Worm (Caenorhabditis elegans) whole organism, young adult: ENCODE data around the gene gab-1.
A peak's percentile ranks its signal among the peaks of the same experiment; 100 is the strongest.

Experiments used
- B0019.2 ChIP-seq: fragments of 200-800 bp; sonication (Bioruptor generic); conservative IDR thresholded peaks from 2 replicates; pipeline ENCODE4 v1.3.6; 2022; ENCODE audit warnings: missing genetic modification reagents, missing genetic modification characterization, missing compliant biosample characterization
- C06A6.2 ChIP-seq: fragments of 200-800 bp; sonication (Bioruptor generic); conservative IDR thresholded peaks from 2 replicates; pipeline ENCODE4 v1.3.6; 2022; ENCODE audit warnings: missing genetic modification characterization, missing compliant biosample characterization
- D2030.7 ChIP-seq: fragments of 200-800 bp; sonication (Bioruptor generic); IDR thresholded peaks from 2 replicates; pipeline ENCODE4 v1.3.6; 2022; ENCODE audit warnings: missing genetic modification reagents, missing genetic modification characterization, missing compliant biosample characterization
- F10E7.11 ChIP-seq: sonication (generic microtip); optimal IDR thresholded peaks from 2 replicates; lab custom pipeline; 2017; ENCODE audit warnings: mild to moderate bottlenecking, missing genetic modification characterization, moderate library complexity, missing compliant biosample characterization
- F22D6.2 ChIP-seq: sonication (generic microtip); optimal IDR thresholded peaks from 2 replicates; lab custom pipeline; 2016; ENCODE audit warnings: mild to moderate bottlenecking, missing genetic modification characterization, missing compliant biosample characterization
- F23B12.7 ChIP-seq: sonication (generic microtip); optimal IDR thresholded peaks from 2 replicates; lab custom pipeline; 2017; ENCODE audit warnings: missing genetic modification characterization, mild to moderate bottlenecking, missing compliant biosample characterization, antibody characterized with exemption, moderate library complexity; ENCODE audit not compliant: insufficient read depth
- F39B2.1 ChIP-seq: fragments of 200-800 bp; sonication (Bioruptor generic); IDR thresholded peaks from 2 replicates; pipeline ENCODE4 v1.3.6; 2022; ENCODE audit warnings: missing genetic modification reagents, missing genetic modification characterization, missing compliant biosample characterization
- F55B11.4 ChIP-seq: sonication (generic microtip); optimal IDR thresholded peaks from 2 replicates; lab custom pipeline; 2016; ENCODE audit warnings: missing compliant biosample characterization, missing genetic modification characterization, borderline replicate concordance; ENCODE audit not compliant: insufficient read depth
- T26A5.8 ChIP-seq: sonication (generic microtip); optimal IDR thresholded peaks from 2 replicates; lab custom pipeline; 2016; ENCODE audit warnings: missing genetic modification characterization, missing compliant biosample characterization
- Y67H2A.10 ChIP-seq: fragments of 200-800 bp; sonication (Bioruptor generic); conservative IDR thresholded peaks from 2 replicates; pipeline ENCODE4 v1.3.6; 2022; ENCODE audit warnings: missing genetic modification reagents, missing genetic modification characterization, missing compliant biosample characterization
- ZK185.1 ChIP-seq: sonication (generic microtip); optimal IDR thresholded peaks from 2 replicates; lab custom pipeline; 2016; ENCODE audit warnings: mild to moderate bottlenecking, missing genetic modification characterization, missing compliant biosample characterization; ENCODE audit not compliant: poor library complexity, severe bottlenecking
- aptf-3 ChIP-seq: fragments of 200-800 bp; sonication (Bioruptor generic); IDR thresholded peaks from 2 replicates; pipeline ENCODE4 v1.3.6; 2022; ENCODE audit warnings: missing genetic modification characterization, missing compliant biosample characterization
- attf-3 ChIP-seq: fragments of 200-800 bp; sonication (Bioruptor generic); conservative IDR thresholded peaks from 2 replicates; pipeline ENCODE4 v1.3.6; 2022; ENCODE audit warnings: missing genetic modification reagents, missing genetic modification characterization, missing compliant biosample characterization
- attf-5 ChIP-seq: fragments of 200-800 bp; sonication (Bioruptor generic); optimal IDR thresholded peaks from 2 replicates; lab custom pipeline; 2018; ENCODE audit warnings: mild to moderate bottlenecking, missing genetic modification characterization, missing compliant biosample characterization
- ccch-3 ChIP-seq: fragments of 200-800 bp; sonication (Bioruptor generic); optimal IDR thresholded peaks from 2 replicates; lab custom pipeline; 2018; ENCODE audit warnings: mild to moderate bottlenecking, missing genetic modification characterization, missing compliant biosample characterization
- ceh-100 ChIP-seq: fragments of 200-800 bp; sonication (Bioruptor generic); IDR thresholded peaks from 2 replicates; pipeline ENCODE4 v1.3.6; 2022; ENCODE audit warnings: missing genetic modification reagents, missing genetic modification characterization, missing compliant biosample characterization
- ceh-27 ChIP-seq: fragments of 200-800 bp; sonication (Bioruptor generic); optimal IDR thresholded peaks from 2 replicates; lab custom pipeline; 2018; ENCODE audit warnings: mild to moderate bottlenecking, missing genetic modification characterization, moderate library complexity, missing compliant biosample characterization
- ceh-58 ChIP-seq: fragments of 200-800 bp; sonication (Bioruptor generic); IDR thresholded peaks from 2 replicates; pipeline ENCODE4 v1.3.6; 2022; ENCODE audit warnings: missing genetic modification characterization, missing compliant biosample characterization
- efl-1 ChIP-seq: fragments of 150-350 bp; optimal IDR thresholded peaks from 2 replicates; lab custom pipeline; 2014; ENCODE audit warnings: missing biosample characterization, missing genetic modification reagents, missing genetic modification characterization
- egrh-3 ChIP-seq: fragments of 200-800 bp; sonication (Bioruptor generic); IDR thresholded peaks from 2 replicates; pipeline ENCODE4 v1.3.6; 2022; ENCODE audit warnings: missing genetic modification reagents, missing genetic modification characterization, missing compliant biosample characterization
- fkh-3 ChIP-seq: sonication (generic microtip); optimal IDR thresholded peaks from 2 replicates; lab custom pipeline; 2016; ENCODE audit warnings: mild to moderate bottlenecking, missing genetic modification characterization, missing compliant biosample characterization
- him-1 ChIP-seq: sonication (generic microtip); optimal IDR thresholded peaks from 2 replicates; lab custom pipeline; 2016; ENCODE audit warnings: missing genotype, missing genetic modification reagents, missing genetic modification characterization, missing compliant biosample characterization
- lag-1 ChIP-seq: fragments of 200-800 bp; sonication (Bioruptor generic); IDR thresholded peaks from 2 replicates; pipeline ENCODE4 v1.3.6; 2022; ENCODE audit warnings: missing genetic modification reagents, missing genetic modification characterization, missing compliant biosample characterization
- lin-26 ChIP-seq: fragments of 200-800 bp; sonication (Bioruptor generic); IDR thresholded peaks from 2 replicates; pipeline ENCODE4 v1.3.6; 2022; ENCODE audit warnings: missing genetic modification reagents, missing genetic modification characterization, missing compliant biosample characterization
- lin-40 ChIP-seq: sonication (generic microtip); optimal IDR thresholded peaks from 2 replicates; lab custom pipeline; 2016; ENCODE audit warnings: missing genetic modification characterization, mild to moderate bottlenecking, missing compliant biosample characterization, missing genotype, missing genetic modification reagents
- lin-54 ChIP-seq: fragments of 200-800 bp; sonication (Bioruptor generic); optimal IDR thresholded peaks from 2 replicates; lab custom pipeline; 2018; ENCODE audit warnings: mild to moderate bottlenecking, missing genetic modification characterization, missing compliant biosample characterization
- lsl-1 ChIP-seq: fragments of 200-800 bp; sonication (Bioruptor generic); optimal IDR thresholded peaks from 2 replicates; lab custom pipeline; 2018; ENCODE audit warnings: mild to moderate bottlenecking, missing genetic modification characterization, moderate library complexity, missing compliant biosample characterization
- madf-10 ChIP-seq: sonication (generic microtip); optimal IDR thresholded peaks from 2 replicates; lab custom pipeline; 2016; ENCODE audit warnings: mild to moderate bottlenecking, missing genetic modification characterization, missing compliant biosample characterization
- madf-8 ChIP-seq: fragments of 200-800 bp; sonication (Bioruptor generic); conservative IDR thresholded peaks from 2 replicates; pipeline ENCODE4 v1.3.6; 2022; ENCODE audit warnings: missing genetic modification reagents, missing genetic modification characterization, missing compliant biosample characterization
- mcd-1 ChIP-seq: fragments of 200-800 bp; sonication (Bioruptor generic); IDR thresholded peaks from 2 replicates; pipeline ENCODE4 v1.3.6; 2022; ENCODE audit warnings: missing genetic modification reagents, missing genetic modification characterization, missing compliant biosample characterization
- nhr-120 ChIP-seq: fragments of 200-800 bp; sonication (Bioruptor generic); IDR thresholded peaks from 2 replicates; pipeline ENCODE4 v1.3.6; 2022; ENCODE audit warnings: missing genetic modification characterization, missing compliant biosample characterization
- rec-8 ChIP-seq, 2 experiments: sonication (generic microtip); optimal IDR thresholded peaks; 2 replicates each; lab custom pipeline; 2016; ENCODE audit warnings: mild to moderate bottlenecking in 2 of 2, missing genetic modification characterization in 2 of 2, missing genetic modification reagents in 2 of 2, missing genotype in 2 of 2, missing biosample characterization in 1 of 2, missing compliant biosample characterization in 1 of 2, moderate library complexity in 1 of 2
- sdz-38 ChIP-seq: sonication (generic microtip); optimal IDR thresholded peaks from 2 replicates; lab custom pipeline; 2016; ENCODE audit warnings: missing genotype, missing genetic modification characterization, missing compliant biosample characterization
- snpc-1.1 ChIP-seq: sonication (generic microtip); optimal IDR thresholded peaks from 2 replicates; lab custom pipeline; 2017; ENCODE audit warnings: missing genetic modification characterization, mild to moderate bottlenecking, missing compliant biosample characterization, antibody characterized with exemption, moderate library complexity, missing genotype, missing genetic modification reagents; ENCODE audit not compliant: insufficient read depth
- somi-1 ChIP-seq: fragments of 200-800 bp; sonication (Bioruptor generic); optimal IDR thresholded peaks from 2 replicates; lab custom pipeline; 2018; ENCODE audit warnings: mild to moderate bottlenecking, missing genetic modification characterization, missing compliant biosample characterization
- sptf-2 ChIP-seq: fragments of 200-800 bp; sonication (Bioruptor generic); optimal IDR thresholded peaks from 2 replicates; lab custom pipeline; 2018; ENCODE audit warnings: mild to moderate bottlenecking, missing genetic modification characterization, missing compliant biosample characterization
- unc-130 ChIP-seq: sonication (generic microtip); optimal IDR thresholded peaks from 2 replicates; lab custom pipeline; 2016; ENCODE audit warnings: missing genetic modification reagents, missing genetic modification characterization, missing compliant biosample characterization
- zfh-2 ChIP-seq: fragments of 200-800 bp; sonication (Bioruptor generic); conservative IDR thresholded peaks from 2 replicates; pipeline ENCODE4 v1.3.6; 2022; ENCODE audit warnings: missing genetic modification reagents, missing genetic modification characterization, missing compliant biosample characterization
- ztf-6 ChIP-seq: fragments of 200-800 bp; sonication (Bioruptor generic); IDR thresholded peaks from 2 replicates; pipeline ENCODE4 v1.3.6; 2022; ENCODE audit warnings: missing genetic modification reagents, missing genetic modification characterization, missing compliant biosample characterization

The gab-1 gene

ce11 chrIII:12757367-12757766, 22.2 kb downstream of the gab-1 start, which contains the start of gene srw-9 (continued):
- TF ChIP-seq lin-26 = no peak
- no peak for TF ChIP-seq lag-1 (GFP tag; lab: Robert Waterston, UW)
- TF ChIP-seq madf-10 = no peak

DNA sequence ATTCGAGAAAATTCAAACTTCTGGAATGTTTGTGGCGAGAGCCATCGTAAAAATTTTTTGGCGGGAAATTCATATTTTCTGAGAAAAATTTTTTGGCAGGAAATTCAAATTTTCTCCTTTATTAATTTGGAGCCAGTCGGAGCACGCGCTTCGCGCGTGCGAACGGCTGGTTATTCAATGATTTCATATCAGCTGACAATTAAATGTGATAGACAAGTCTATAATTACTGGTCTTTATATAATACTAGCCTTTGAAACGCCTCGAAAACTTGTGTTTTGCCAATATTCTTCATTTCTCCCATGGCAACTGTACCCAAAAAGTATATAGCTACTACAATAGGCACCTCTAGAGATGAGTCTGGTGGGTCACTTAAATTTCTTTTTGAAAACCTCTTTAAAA, 24.5 kb downstream of the gab-1 start, which contains the start of gene srw-10:
Gene srw-10, plus strand, starts transcription at position 301 of the 400 bp plus-strand sequence.
- TF ChIP-seq aptf-3 (GFP tag; lab: Robert Waterston, UW) (no peak), lin-40 (tag; lab: Kevin White, UChicago) (no peak)

- TF ChIP-seq ztf-6 (GFP tag; lab: Robert Waterston, UW) (no peak), rec-8 (tag; optimal IDR thresholded peaks at IDR 0.05; lab: Kevin White, UChicago) (no peak), sptf-2 (no peak), nhr-120 (no peak), fkh-3 (no peak), lin-26 (no peak), F23B12.7 (tag; lab: Kevin White, UChicago) (no peak), ceh-100 (GFP tag; lab: Robert Waterston, UW) (no peak), T26A5.8 (tag; lab: Kevin White, UChicago) (no peak), attf-5 (GFP tag; lab: Kevin White, UChicago) (no peak), unc-130 (no peak), attf-3 (GFP tag; lab: Robert Waterston, UW) (no peak), somi-1 (no peak), him-1 (no peak), ceh-27 (no peak), ZK185.1 (tag; lab: Kevin White, UChicago) (no peak), lin-54 (GFP tag; lab: Kevin White, UChicago) (no peak), ceh-58 (GFP tag; lab: Robert Waterston, UW) (no peak), lsl-1 (GFP tag; lab: Kevin White, UChicago) (no peak), Y67H2A.10 (GFP tag; lab: Robert Waterston, UW) (no peak)
Measured at ce11 chrIII:12750831-12751230, 28.7 kb downstream of the gab-1 start, which contains the start of the genes irld-60 and irld-20. Gene irld-60, minus strand, starts transcription at chrIII:12750931. Gene irld-20, plus strand, starts transcription at chrIII:12751109.

ce11 chrIII:12746369-12746855, 33.1 kb downstream of the gab-1 start, which contains the start of gene Y111B2A.21:
Gene Y111B2A.21, plus strand, starts transcription at chrIII:12746419.
- TF ChIP-seq aptf-3 (GFP tag; lab: Robert Waterston, UW) (no peak), F39B2.1 (GFP tag; lab: Robert Waterston, UW) (no peak), zfh-2 (GFP tag; lab: Robert Waterston, UW) (peak; percentile 53; the same call in 1 of the 2 replicates), C06A6.2 (no peak)

ce11 chrIII:12743515-12743914, 36.0 kb downstream of the gab-1 start:
- peak; percentile 50; the same call in 1 of the 2 replicates for TF ChIP-seq egrh-3 (GFP tag; lab: Robert Waterston, UW)
- TF ChIP-seq D2030.7 (GFP tag; lab: Robert Waterston, UW) = peak; percentile 22; the same call in 1 of the 2 replicates
- no peak for TF ChIP-seq snpc-1.1 (tag; lab: Kevin White, UChicago)
- no peak for TF ChIP-seq somi-1
- TF ChIP-seq Y67H2A.10 (GFP tag; lab: Robert Waterston, UW) = no peak
- no peak for TF ChIP-seq F10E7.11
- TF ChIP-seq madf-8 (GFP tag; lab: Robert Waterston, UW) = no peak
- no peak for TF ChIP-seq mcd-1 (GFP tag; lab: Robert Waterston, UW)
- no peak for TF ChIP-seq efl-1 (GFP tag; lab: Kevin White, UChicago)
- no peak for TF ChIP-seq ZK185.1 (tag; lab: Kevin White, UChicago)
- no peak for TF ChIP-seq F55B11.4 (tag; lab: Kevin White, UChicago)
- TF ChIP-seq sdz-38 (tag; lab: Kevin White, UChicago) = no peak
- TF ChIP-seq ccch-3 (GFP tag; lab: Kevin White, UChicago) = no peak
- 0 out of 2 replicates have a peak, but pooled peaks have one; percentile 31 for TF ChIP-seq B0019.2 (GFP tag; lab: Robert Waterston, UW)
- no peak for TF ChIP-seq ceh-27
- peak; percentile 87 for TF ChIP-seq zfh-2 (GFP tag; lab: Robert Waterston, UW)
- no peak for TF ChIP-seq F22D6.2 (tag; lab: Kevin White, UChicago)
